Fruit fly (Drosophila melanogaster) whole organism, embryonic: ENCODE results near the gene wisp.

Experiments
- CG1529 ChIP-seq: fragments of 200-800 bp; sonication (Bioruptor generic); optimal IDR thresholded peaks from 3 replicates; lab custom pipeline; 2018; ENCODE audit warnings: missing biosample characterization, missing genetic modification characterization
- Lhr ChIP-seq: fragments of 200-800 bp; sonication (Bioruptor generic); optimal IDR thresholded peaks from 3 replicates; lab custom pipeline; 2017; ENCODE audit warnings: mild to moderate bottlenecking, missing biosample characterization, missing genetic modification reagents, missing genetic modification characterization
- Myb ChIP-seq: fragments of 200-800 bp; sonication (Bioruptor generic); optimal IDR thresholded peaks from 2 replicates; lab custom pipeline; 2016; ENCODE audit warnings: missing biosample characterization, missing genetic modification characterization
- dm ChIP-seq: fragments of 200-800 bp; sonication (Bioruptor generic); optimal IDR thresholded peaks from 3 replicates; lab custom pipeline; 2016; ENCODE audit warnings: missing biosample characterization, missing genetic modification characterization
- ham ChIP-seq: fragments of 200-800 bp; sonication (Bioruptor generic); IDR thresholded peaks from 2 replicates; pipeline ENCODE4 v1.3.6; 2022; ENCODE audit warnings: missing biosample characterization, missing genetic modification characterization
- usp ChIP-seq: fragments of >200 bp; optimal IDR thresholded peaks from 2 replicates; lab custom pipeline; 2017; ENCODE audit warnings: missing biosample characterization, missing genetic modification characterization

DNA sequence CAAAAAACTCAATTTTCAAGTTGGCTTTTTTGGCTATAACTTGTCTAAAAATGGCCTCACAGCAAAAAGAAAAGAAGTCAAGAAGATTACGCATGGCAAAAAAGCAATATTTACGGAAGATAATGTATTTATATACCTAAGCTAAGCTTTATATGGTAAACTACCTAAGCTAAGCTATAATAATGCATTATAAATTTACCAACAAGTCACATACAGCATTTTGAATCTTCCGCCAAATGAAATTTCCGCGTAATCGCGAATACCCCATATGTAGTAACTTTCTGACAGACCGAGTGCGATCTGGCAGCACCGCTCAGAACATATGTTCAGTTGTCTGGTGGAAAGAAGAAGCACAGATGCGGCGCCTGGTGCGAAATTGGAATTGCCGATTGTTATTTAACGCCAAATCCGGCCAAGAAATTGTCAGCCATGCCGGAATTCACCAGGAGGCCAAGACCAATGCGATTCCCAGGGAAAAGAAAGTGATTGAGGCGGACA is 2.0 kb upstream of the wisp start, which contains the start of gene sicily:
- TF ChIP-seq Myb (GFP tag; lab: Kevin White, UChicago) (no peak), dm (GFP tag; lab: Kevin White, UChicago) (no peak), ham (GFP tag; lab: Robert Waterston, UW) (no peak), usp (GFP tag; lab: Kevin White, UChicago) (no peak), CG1529 (GFP tag; lab: Kevin White, UChicago) (no peak), Lhr (GFP tag; lab: Kevin White, UChicago) (no peak)
